Worm (Caenorhabditis elegans): ENCODE results near the gene R160.12.

The R160.12 gene

ce11 chrX:4386493-4386892 lies 8.9 kb upstream of the R160.12 start (continued):
- no peak for TF ChIP-seq fkh-4 (tag; optimal IDR thresholded peaks at IDR 0.05; ENCODE audit: borderline replicate concordance)
- no peak for TF ChIP-seq Y116A8C.19 (tag; optimal IDR thresholded peaks at IDR 0.05; ENCODE audit: borderline replicate concordance)
- TF ChIP-seq nhr-77 (tag; optimal IDR thresholded peaks at IDR 0.05): no peak
- TF ChIP-seq ceh-88 (GFP tag; IDR thresholded peaks at IDR 0.05): no peak
- no peak for TF ChIP-seq unc-86 (tag; optimal IDR thresholded peaks at IDR 0.05)
- TF ChIP-seq fos-1 (tag; optimal IDR thresholded peaks at IDR 0.05): no peak
- TF ChIP-seq sptf-1 (tag; optimal IDR thresholded peaks at IDR 0.05): no peak
- no peak for TF ChIP-seq egl-27 (tag; optimal IDR thresholded peaks at IDR 0.05)
- TF ChIP-seq dpl-1 (GFP tag; optimal IDR thresholded peaks at IDR 0.05): no peak
- TF ChIP-seq vab-15 (tag; optimal IDR thresholded peaks at IDR 0.05): no peak

- TF ChIP-seq egl-27 (tag; optimal IDR thresholded peaks at IDR 0.05) (no peak), elt-3 (tag; optimal IDR thresholded peaks at IDR 0.05) (no peak), nhr-85 (tag) (peak; percentile 32), ceh-90 (tag; optimal IDR thresholded peaks at IDR 0.05) (no peak), lir-3 (tag; optimal IDR thresholded peaks at IDR 0.05; ENCODE audit: poor library complexity) (no peak), ceh-8 (GFP tag; optimal IDR thresholded peaks at IDR 0.05) (peak; percentile 40), C04F5.9 (tag; optimal IDR thresholded peaks at IDR 0.05) (no peak), aly-2 (tag; optimal IDR thresholded peaks at IDR 0.05) (no peak)
These were observed 5.8 kb upstream of the R160.12 start, which contains the start of gene lst-2 for ce11 chrX:4383316-4383936. Gene lst-2 (minus strand): TSS chrX:4383366.

- no peak for TF ChIP-seq ztf-4 (tag; optimal IDR thresholded peaks at IDR 0.05)
These were observed 788 bp downstream of the R160.12 start, which contains the start of gene R160.2 for ce11 chrX:4376801-4377200. Gene R160.2 (minus strand): TSS chrX:4376901.

- TF ChIP-seq elt-2 (tag; optimal IDR thresholded peaks at IDR 0.05): no peak
- TF ChIP-seq fkh-8 (tag; optimal IDR thresholded peaks at IDR 0.05): no peak
- no peak for TF ChIP-seq fkh-4 (tag; optimal IDR thresholded peaks at IDR 0.05; ENCODE audit: borderline replicate concordance)
- no peak for TF ChIP-seq hpl-2 (GFP tag; optimal IDR thresholded peaks at IDR 0.05)
- TF ChIP-seq nhr-20 (tag; optimal IDR thresholded peaks at IDR 0.05): no peak
- no peak for TF ChIP-seq unc-130 (tag; optimal IDR thresholded peaks at IDR 0.05)
- no peak for TF ChIP-seq skn-1 (tag; optimal IDR thresholded peaks at IDR 0.05)
- no peak for TF ChIP-seq ztf-4 (tag; optimal IDR thresholded peaks at IDR 0.05)
- no peak for TF ChIP-seq fkh-10 (GFP tag; optimal IDR thresholded peaks at IDR 0.05)
- no peak for TF ChIP-seq aha-1 (tag; optimal IDR thresholded peaks at IDR 0.05)
- TF ChIP-seq unc-98 (GFP tag; IDR thresholded peaks at IDR 0.05): no peak
- TF ChIP-seq sup-37 (GFP tag; optimal IDR thresholded peaks at IDR 0.05): no peak
- TF ChIP-seq mdl-1 (tag; optimal IDR thresholded peaks at IDR 0.05): no peak
- TF ChIP-seq pax-3 (tag; optimal IDR thresholded peaks at IDR 0.05): no peak
- no peak for TF ChIP-seq ceh-8 (GFP tag; optimal IDR thresholded peaks at IDR 0.05)
These were observed 4.5 kb downstream of the R160.12 start, which contains the start of gene R160.6 for ce11 chrX:4373123-4373522. Gene R160.6 (minus strand): TSS chrX:4373223.

- no peak for TF ChIP-seq ceh-88 (GFP tag; IDR thresholded peaks at IDR 0.05)
- TF ChIP-seq nhr-237 (tag; optimal IDR thresholded peaks at IDR 0.05): no peak
These were observed 5.6 kb downstream of the R160.12 start, which contains the start of gene R160.14 for ce11 chrX:4371988-4372387. Gene R160.14 (minus strand): TSS chrX:4372088.

ce11 chrX:4371413-4371812 lies 6.2 kb downstream of the R160.12 start, which contains the start of gene R160.13:
Gene R160.13 (minus strand): TSS chrX:4371513.
- no peak for TF ChIP-seq alr-1 (tag; optimal IDR thresholded peaks at IDR 0.05; ENCODE audit: borderline replicate concordance)
- no peak for TF ChIP-seq dsc-1 (tag; optimal IDR thresholded peaks at IDR 0.05)
- TF ChIP-seq ets-5 (GFP tag; IDR thresholded peaks at IDR 0.05): no peak
- TF ChIP-seq ceh-82 (tag; optimal IDR thresholded peaks at IDR 0.05): no peak
- no peak for TF ChIP-seq nhr-28 (tag; optimal IDR thresholded peaks at IDR 0.05)
- no peak for TF ChIP-seq hlh-17 (GFP tag; optimal IDR thresholded peaks at IDR 0.05; ENCODE audit: borderline replicate concordance)
- TF ChIP-seq isw-1 (GFP tag; IDR thresholded peaks at IDR 0.05): no peak
- no peak for TF ChIP-seq tbx-2 (tag; optimal IDR thresholded peaks at IDR 0.05)
- TF ChIP-seq ama-1 (optimal IDR thresholded peaks at IDR 0.05): no peak
- TF ChIP-seq egl-13 (tag; optimal IDR thresholded peaks at IDR 0.05): no peak
- no peak for TF ChIP-seq unc-98 (GFP tag; IDR thresholded peaks at IDR 0.05)
- no peak for TF ChIP-seq zip-4 (GFP tag; optimal IDR thresholded peaks at IDR 0.05)
- TF ChIP-seq ceh-8 (GFP tag; optimal IDR thresholded peaks at IDR 0.05): no peak

Data from whole organism, L1 larva.